Fruit fly (Drosophila melanogaster) whole organism, pupa: ENCODE results near the gene Epp.
A peak's percentile ranks its signal among the peaks of the same experiment; 100 is the strongest.

Experiments used
- CG10348 ChIP-seq: fragments of 200-800 bp; sonication (Bioruptor generic); IDR thresholded peaks from 2 replicates; pipeline ENCODE4 v1.3.6; 2022; ENCODE audit warnings: missing biosample characterization, missing genetic modification characterization
- CG12605 ChIP-seq: fragments of 200-800 bp; sonication (Bioruptor generic); IDR thresholded peaks from 2 replicates; pipeline ENCODE4 v1.3.6; 2022; ENCODE audit warnings: missing biosample characterization, missing genetic modification characterization
- CG13204 ChIP-seq: fragments of 200-800 bp; sonication (Bioruptor generic); optimal IDR thresholded peaks from 2 replicates; lab custom pipeline; 2018; ENCODE audit warnings: missing biosample characterization, mild to moderate bottlenecking, missing genetic modification characterization, moderate library complexity
- CG14655 ChIP-seq: fragments of 200-800 bp; sonication (Bioruptor generic); optimal IDR thresholded peaks from 3 replicates; lab custom pipeline; 2017; ENCODE audit warnings: mild to moderate bottlenecking, missing biosample characterization, missing genetic modification reagents, missing genetic modification characterization
- CG15710 ChIP-seq: fragments of 200-800 bp; sonication (Bioruptor generic); optimal IDR thresholded peaks from 2 replicates; lab custom pipeline; 2018; ENCODE audit warnings: missing biosample characterization, mild to moderate bottlenecking, missing genetic modification characterization, moderate library complexity
- CG17806 ChIP-seq: fragments of 200-800 bp; sonication (Bioruptor generic); optimal IDR thresholded peaks from 2 replicates; lab custom pipeline; 2018; ENCODE audit warnings: missing biosample characterization, mild to moderate bottlenecking, missing genetic modification characterization, moderate library complexity
- CG32121 ChIP-seq: fragments of 200-800 bp; sonication (Bioruptor generic); IDR thresholded peaks from 2 replicates; pipeline ENCODE4 v1.3.6; 2022; ENCODE audit warnings: missing biosample characterization, missing genetic modification characterization
- CG34367 ChIP-seq: fragments of 200-800 bp; sonication (Bioruptor generic); optimal IDR thresholded peaks from 2 replicates; lab custom pipeline; 2018; ENCODE audit warnings: missing biosample characterization, mild to moderate bottlenecking, missing genetic modification characterization
- CG4496 ChIP-seq: fragments of 200-800 bp; sonication (Bioruptor generic); IDR thresholded peaks from 3 replicates; pipeline ENCODE4 v1.3.6; 2022; ENCODE audit warnings: missing biosample characterization, missing genetic modification characterization
- CG8159 ChIP-seq: fragments of 200-800 bp; sonication (Bioruptor generic); optimal IDR thresholded peaks from 3 replicates; lab custom pipeline; 2018; ENCODE audit warnings: missing biosample characterization, mild to moderate bottlenecking, missing genetic modification characterization, moderate library complexity
- CG8301 ChIP-seq: fragments of 200-800 bp; sonication (Bioruptor generic); optimal IDR thresholded peaks from 2 replicates; lab custom pipeline; 2018; ENCODE audit warnings: missing biosample characterization, mild to moderate bottlenecking, missing genetic modification characterization
- CG9948 ChIP-seq: fragments of 200-800 bp; sonication (Bioruptor generic); optimal IDR thresholded peaks from 2 replicates; lab custom pipeline; 2018; ENCODE audit warnings: missing biosample characterization, mild to moderate bottlenecking, missing genetic modification characterization, moderate library complexity
- D1 ChIP-seq: fragments of 200-800 bp; sonication (Bioruptor generic); optimal IDR thresholded peaks from 2 replicates; lab custom pipeline; 2018; ENCODE audit warnings: missing biosample characterization, mild to moderate bottlenecking, missing genetic modification characterization, moderate library complexity
- EcR ChIP-seq: fragments of 200-800 bp; sonication (Bioruptor generic); optimal IDR thresholded peaks from 3 replicates; lab custom pipeline; 2019; ENCODE audit warnings: missing biosample characterization, missing genetic modification characterization, mild to moderate bottlenecking, moderate library complexity, missing genetic modification reagents
- Ets98B ChIP-seq: fragments of 200-800 bp; sonication (Bioruptor generic); IDR thresholded peaks from 2 replicates; pipeline ENCODE4 v1.3.6; 2022; ENCODE audit warnings: missing biosample characterization, missing genetic modification characterization
- Pif1A ChIP-seq: fragments of 200-800 bp; sonication (Bioruptor generic); optimal IDR thresholded peaks from 3 replicates; lab custom pipeline; 2016; ENCODE audit warnings: missing biosample characterization, missing genetic modification characterization
- Pif1B ChIP-seq: fragments of 200-800 bp; sonication (Bioruptor generic); optimal IDR thresholded peaks from 3 replicates; lab custom pipeline; 2016; ENCODE audit warnings: missing biosample characterization, missing genetic modification characterization
- Snoo ChIP-seq: fragments of 200-800 bp; sonication (Bioruptor generic); optimal IDR thresholded peaks from 3 replicates; lab custom pipeline; 2017; ENCODE audit warnings: missing biosample characterization, mild to moderate bottlenecking, missing genetic modification characterization, inconsistent platforms
- fd96Ca ChIP-seq: fragments of 200-800 bp; sonication (Bioruptor generic); IDR thresholded peaks from 3 replicates; pipeline ENCODE4 v1.3.6; 2022; ENCODE audit warnings: missing biosample characterization, missing genetic modification characterization
- gl ChIP-seq: fragments of 200-800 bp; sonication (Bioruptor generic); optimal IDR thresholded peaks from 2 replicates; lab custom pipeline; 2018; ENCODE audit warnings: missing biosample characterization, mild to moderate bottlenecking, missing genetic modification characterization
- rn ChIP-seq: fragments of 200-800 bp; sonication (Bioruptor generic); IDR thresholded peaks from 2 replicates; pipeline ENCODE4 v1.3.6; 2022; ENCODE audit warnings: missing biosample characterization, missing genetic modification characterization

Gene Epp

DNA sequence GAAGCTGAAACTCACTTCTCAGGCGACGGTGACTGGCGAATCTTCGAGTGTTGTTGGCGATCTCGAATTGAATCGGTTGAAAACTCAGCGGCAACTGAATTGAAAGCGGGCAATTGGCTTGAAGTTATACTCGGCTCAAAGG is 44.5 kb downstream of the Epp start, which contains the start of gene CG12268:
Gene CG12268 (minus strand): TSS at position 101 of the 142 bp plus-strand sequence.
- TF ChIP-seq Snoo (tag; lab: Kevin White, UChicago) (no peak), CG14655 (GFP tag; lab: Kevin White, UChicago) (no peak)

- TF ChIP-seq CG32121: no peak
- TF ChIP-seq EcR: no peak
- no peak for TF ChIP-seq Snoo (tag; lab: Kevin White, UChicago)
- TF ChIP-seq CG14655 (GFP tag; lab: Kevin White, UChicago): no peak
- TF ChIP-seq CG15710 (tag; lab: Kevin White, UChicago): no peak
- no peak for TF ChIP-seq D1
- no peak for TF ChIP-seq CG12605 (GFP tag; lab: Robert Waterston, UW)
- TF ChIP-seq CG8301: no peak
- no peak for TF ChIP-seq CG17806 (tag; lab: Kevin White, UChicago)
- no peak for TF ChIP-seq CG13204 (GFP tag; lab: Kevin White, UChicago)
- no peak for TF ChIP-seq rn (GFP tag; lab: Robert Waterston, UW)
- TF ChIP-seq fd96Ca (GFP tag; lab: Robert Waterston, UW): no peak
- no peak for TF ChIP-seq Pif1A (GFP tag; lab: Kevin White, UChicago)
- no peak for TF ChIP-seq CG4496 (GFP tag; lab: Robert Waterston, UW)
- no peak for TF ChIP-seq Ets98B
- TF ChIP-seq CG10348 (GFP tag; lab: Robert Waterston, UW): no peak
- no peak for TF ChIP-seq Pif1B (GFP tag; lab: Kevin White, UChicago)
- TF ChIP-seq CG8159: no peak
- TF ChIP-seq CG9948: no peak
- TF ChIP-seq gl (tag; lab: Kevin White, UChicago): no peak
Observed at dm6 chr3R:23947002-23947401, 45.7 kb downstream of the Epp start.

DNA sequence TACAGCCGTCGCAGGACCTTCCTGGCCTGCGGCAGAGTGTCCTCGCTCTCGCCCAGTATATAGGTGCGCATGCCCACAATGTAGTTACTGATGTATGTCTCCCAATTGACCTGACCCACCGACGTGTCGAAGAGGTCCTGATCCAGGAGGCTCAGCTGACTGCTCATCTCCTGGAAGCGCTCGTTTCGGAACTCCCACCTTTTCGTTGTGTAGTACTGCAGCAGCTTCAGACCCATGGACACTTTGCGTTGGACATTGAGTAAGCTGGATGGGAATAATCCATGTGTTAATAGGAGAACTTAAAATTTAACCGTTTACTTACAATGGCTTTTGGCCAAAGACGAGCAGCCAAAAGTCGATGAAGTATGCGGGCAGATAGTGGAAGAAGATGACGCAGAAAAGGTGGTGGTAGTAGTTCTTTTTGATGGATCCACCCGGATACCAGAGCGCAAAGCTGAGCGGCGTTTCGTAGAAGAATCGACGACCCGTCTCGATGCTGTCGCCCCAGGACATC is 48.8 kb downstream of the Epp start:
- TF ChIP-seq CG13204 (GFP tag; lab: Kevin White, UChicago) (no peak), Ets98B (no peak), CG15710 (tag; lab: Kevin White, UChicago) (no peak), CG4496 (GFP tag; lab: Robert Waterston, UW) (no peak), Pif1A (GFP tag; lab: Kevin White, UChicago) (no peak), CG8301 (no peak), fd96Ca (GFP tag; lab: Robert Waterston, UW) (no peak), D1 (no peak), CG17806 (tag; lab: Kevin White, UChicago) (no peak), rn (GFP tag; lab: Robert Waterston, UW) (no peak), CG12605 (GFP tag; lab: Robert Waterston, UW) (no peak), Pif1B (GFP tag; lab: Kevin White, UChicago) (no peak), EcR (no peak), Snoo (tag; lab: Kevin White, UChicago) (no peak)

dm6 chr3R:23942965-23943413 is 49.7 kb downstream of the Epp start, which contains the start of gene Gdh:
Gene Gdh (minus strand): TSS chr3R:23943101.
- no peak for TF ChIP-seq gl (tag; lab: Kevin White, UChicago)
- peak; percentile 39 for TF ChIP-seq Snoo (tag; lab: Kevin White, UChicago)
- peak; percentile 20; the same call in 1 of the 2 replicates for TF ChIP-seq CG32121
- TF ChIP-seq Pif1A (GFP tag; lab: Kevin White, UChicago): peak; percentile 12
- TF ChIP-seq CG12605 (GFP tag; lab: Robert Waterston, UW): peak; percentile 57; the same call in 1 of the 2 replicates
- no peak for TF ChIP-seq CG15710 (tag; lab: Kevin White, UChicago)
- TF ChIP-seq rn (GFP tag; lab: Robert Waterston, UW): no peak
- TF ChIP-seq D1: no peak
- no peak for TF ChIP-seq CG10348 (GFP tag; lab: Robert Waterston, UW)
- no peak for TF ChIP-seq CG17806 (tag; lab: Kevin White, UChicago)
- TF ChIP-seq CG13204 (GFP tag; lab: Kevin White, UChicago): peak; percentile 34
- no peak for TF ChIP-seq CG14655 (GFP tag; lab: Kevin White, UChicago)
- no peak for TF ChIP-seq CG34367
- TF ChIP-seq CG4496 (GFP tag; lab: Robert Waterston, UW): peak; percentile 72; the same call in 2 of the 3 replicates
- TF ChIP-seq CG8159: no peak
- TF ChIP-seq EcR: peak; percentile 23
- TF ChIP-seq CG8301: no peak
- TF ChIP-seq Ets98B: peak; percentile 60; the same call in 1 of the 2 replicates
- peak; percentile 19; the same call in 1 of the 3 replicates for TF ChIP-seq fd96Ca (GFP tag; lab: Robert Waterston, UW)
- TF ChIP-seq CG9948: no peak
- no peak for TF ChIP-seq Pif1B (GFP tag; lab: Kevin White, UChicago)

DNA sequence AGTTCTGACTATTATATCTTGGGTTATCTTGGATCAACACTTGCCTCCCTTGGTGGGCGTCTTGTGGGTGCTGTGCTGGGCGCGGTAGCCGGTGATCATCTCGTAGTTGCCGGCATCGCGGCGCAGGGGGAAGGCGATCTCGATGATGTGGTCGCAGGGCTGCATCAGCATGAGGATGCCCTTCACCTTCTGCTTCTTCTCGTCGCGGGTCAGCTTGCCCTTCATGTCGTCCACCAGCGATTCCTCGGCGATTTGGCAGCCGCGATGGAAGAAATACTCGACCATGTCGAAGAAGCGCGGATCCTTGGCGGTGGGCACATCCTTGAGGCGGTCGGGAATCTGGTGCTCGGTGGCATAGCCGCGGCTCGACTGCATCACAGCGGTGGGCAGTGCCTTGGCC is 50.2 kb downstream of the Epp start:
- TF ChIP-seq CG15710 (tag; lab: Kevin White, UChicago) (no peak), CG10348 (GFP tag; lab: Robert Waterston, UW) (0 out of 2 replicates have a peak, but pooled peaks have one; percentile 7)

DNA sequence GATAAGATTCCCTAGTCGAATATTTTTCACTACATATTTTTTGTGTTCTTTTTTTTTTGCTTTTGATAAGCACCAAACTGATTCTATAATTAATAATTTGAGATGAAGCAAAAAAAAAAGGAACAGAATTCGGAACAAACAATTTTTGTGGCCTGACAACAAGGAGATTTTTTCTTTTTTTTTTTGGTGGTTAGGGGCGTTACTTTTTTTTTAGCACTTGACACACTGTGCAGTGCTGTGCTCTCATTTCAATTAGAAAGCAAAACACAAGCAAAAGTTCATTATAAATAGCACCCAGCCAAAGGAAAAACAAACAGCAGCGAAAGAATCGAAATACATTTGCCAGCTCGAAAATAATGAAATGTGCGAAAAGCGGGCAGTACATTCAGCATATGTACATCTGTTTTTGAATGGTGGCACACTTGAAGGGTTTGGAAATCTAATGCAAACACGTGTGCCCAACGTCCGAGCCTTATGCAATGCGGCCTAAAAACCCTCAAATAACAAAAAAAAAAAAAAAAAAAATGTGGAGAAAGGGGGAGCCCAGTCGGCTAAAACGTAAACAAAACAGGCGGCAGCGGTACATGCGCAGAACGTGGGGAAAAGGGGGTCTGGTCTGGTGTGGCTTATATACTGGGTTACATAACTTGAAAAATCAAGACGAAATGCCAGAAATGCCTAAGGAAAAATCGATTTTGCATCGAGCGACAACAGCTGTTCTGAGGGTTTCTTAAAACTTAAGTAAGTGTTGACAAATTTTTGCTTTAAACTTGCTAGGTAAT is 50.9 kb downstream of the Epp start:
- TF ChIP-seq EcR (no peak), Snoo (tag; lab: Kevin White, UChicago) (no peak), CG12605 (GFP tag; lab: Robert Waterston, UW) (no peak; the same call in 1 of the 2 replicates), rn (GFP tag; lab: Robert Waterston, UW) (no peak), CG4496 (GFP tag; lab: Robert Waterston, UW) (peak; percentile 60; the same call in 2 of the 3 replicates), CG10348 (GFP tag; lab: Robert Waterston, UW) (no peak), Pif1A (GFP tag; lab: Kevin White, UChicago) (no peak), Ets98B (peak; percentile 50), CG34367 (no peak), Pif1B (GFP tag; lab: Kevin White, UChicago) (no peak), gl (tag; lab: Kevin White, UChicago) (no peak), CG17806 (tag; lab: Kevin White, UChicago) (no peak), CG9948 (peak; percentile 8), D1 (no peak), CG13204 (GFP tag; lab: Kevin White, UChicago) (no peak), CG8159 (no peak), CG8301 (peak; percentile 31), CG14655 (GFP tag; lab: Kevin White, UChicago) (peak; percentile 35), CG15710 (tag; lab: Kevin White, UChicago) (no peak), CG32121 (peak; percentile 49), fd96Ca (GFP tag; lab: Robert Waterston, UW) (no peak)
- TF ChIP-seq, all 21 proteins: peak for 6
